Fruit fly (Drosophila melanogaster): ENCODE results near the gene fok.

- TF ChIP-seq cnc (optimal IDR thresholded peaks at IDR 0.05) (no peak), CG14711 (tag; optimal IDR thresholded peaks at IDR 0.05) (no peak), bab1 (GFP tag; optimal IDR thresholded peaks at IDR 0.05) (no peak), CG5204 (GFP tag; optimal IDR thresholded peaks at IDR 0.05) (no peak), cic (GFP tag; optimal IDR thresholded peaks at IDR 0.05) (no peak), pad (GFP tag; optimal IDR thresholded peaks at IDR 0.05) (no peak), Clk (GFP tag; optimal IDR thresholded peaks at IDR 0.05) (no peak), tj (GFP tag; optimal IDR thresholded peaks at IDR 0.05) (no peak), CG1620 (GFP tag; optimal IDR thresholded peaks at IDR 0.05) (no peak), toe (GFP tag; optimal IDR thresholded peaks at IDR 0.05) (no peak), kay (GFP tag; ENCODE audit: borderline replicate concordance) (peak; percentile 25), CG11617 (GFP tag; optimal IDR thresholded peaks at IDR 0.05) (no peak)
Measured at dm6 chr2L:20117752-20118151, 32.9 kb upstream of the fok start.
